Worm (Caenorhabditis elegans) whole organism, L1 larva: ENCODE measurements around the gene sup-12.

Experiments used
- ama-1 ChIP-seq: fragments of 150-350 bp; optimal IDR thresholded peaks from 2 replicates; lab custom pipeline; 2014
- nhr-11 ChIP-seq: fragments of 150-350 bp; optimal IDR thresholded peaks from 2 replicates; lab custom pipeline; 2014; ENCODE audit warnings: missing biosample characterization, missing genetic modification characterization
- tbx-2 ChIP-seq: sonication (generic microtip); optimal IDR thresholded peaks from 2 replicates; lab custom pipeline; 2016; ENCODE audit warnings: missing genetic modification characterization, missing compliant biosample characterization
- unc-62 ChIP-seq: fragments of 150-350 bp; optimal IDR thresholded peaks from 2 replicates; lab custom pipeline; 2014; ENCODE audit warnings: missing biosample characterization, missing genetic modification reagents, missing genetic modification characterization

ce11 chrX:3943213-3943612 is 38.8 kb downstream of the sup-12 start, which contains the start of gene ptp-4A2:
- TF ChIP-seq ama-1 (lab: Kevin White, UChicago) (no peak), unc-62 (GFP tag; lab: Kevin White, UChicago) (no peak), nhr-11 (tag; lab: Kevin White, UChicago) (no peak), tbx-2 (tag; lab: Kevin White, UChicago) (no peak)
